Fruit fly (Drosophila melanogaster): ENCODE results near the gene CG13010.

Gene CG13010

dm6 chrX:16637594-16638485, 40.9 kb downstream of the CG13010 start, which contains the start of gene RpS19a (continued):
- TF ChIP-seq oc (tag; optimal IDR thresholded peaks at IDR 0.05) = no peak
- peak; percentile 91 for TF ChIP-seq CG13123 (GFP tag; optimal IDR thresholded peaks at IDR 0.05)
- TF ChIP-seq CG3995 (GFP tag; optimal IDR thresholded peaks at IDR 0.05) = peak; percentile 25
- peak; percentile 54 for TF ChIP-seq Fer2 (tag; optimal IDR thresholded peaks at IDR 0.05)
- peak; percentile 85 for TF ChIP-seq Asciz (GFP tag; optimal IDR thresholded peaks at IDR 0.05)
- TF ChIP-seq CG7745 (tag; optimal IDR thresholded peaks at IDR 0.05) = peak; percentile 55
- peak; percentile 68 for TF ChIP-seq CG11247 (GFP tag; IDR thresholded peaks at IDR 0.05)
- TF ChIP-seq CG4730 (GFP tag; IDR thresholded peaks at IDR 0.05) = peak; percentile 60
- peak; percentile 32 for TF ChIP-seq CG4617 (GFP tag; optimal IDR thresholded peaks at IDR 0.05; ENCODE audit: borderline replicate concordance)
- TF ChIP-seq ERR (GFP tag; optimal IDR thresholded peaks at IDR 0.05) = no peak
- peak; percentile 59 for TF ChIP-seq CG6689 (GFP tag; IDR thresholded peaks at IDR 0.05)
- TF ChIP-seq mld (GFP tag; IDR thresholded peaks at IDR 0.05; ENCODE audit: partially characterized antibody) = 0 out of 3 replicates have a peak, but pooled peaks have one; percentile 4
- TF ChIP-seq Camta (GFP tag; optimal IDR thresholded peaks at IDR 0.05) = peak; percentile 41
- TF ChIP-seq eyg (GFP tag; optimal IDR thresholded peaks at IDR 0.05) = peak; percentile 46
- peak; percentile 67; the same call in 2 of the 3 replicates for TF ChIP-seq H15 (GFP tag; IDR thresholded peaks at IDR 0.05)
- no peak for TF ChIP-seq CG15696 (tag; optimal IDR thresholded peaks at IDR 0.05)
- TF ChIP-seq MTF-1 (GFP tag; optimal IDR thresholded peaks at IDR 0.05; ENCODE audit: borderline replicate concordance) = peak; percentile 95
- TF ChIP-seq Bdp1 (GFP tag; optimal IDR thresholded peaks at IDR 0.05) = peak; percentile 54
- peak; percentile 77 for TF ChIP-seq ara (GFP tag; IDR thresholded peaks at IDR 0.05)
- no peak for TF ChIP-seq CG13287 (GFP tag; IDR thresholded peaks at IDR 0.05; ENCODE audit: partially characterized antibody)
- TF ChIP-seq ab (GFP tag; optimal IDR thresholded peaks at IDR 0.05) = no peak
- no peak for TF ChIP-seq CG2120 (GFP tag; optimal IDR thresholded peaks at IDR 0.05)
- peak; percentile 48 for TF ChIP-seq NK7.1 (GFP tag; optimal IDR thresholded peaks at IDR 0.05)
- TF ChIP-seq Bgb (GFP tag; IDR thresholded peaks at IDR 0.05; ENCODE audit: partially characterized antibody) = peak; percentile 12
- TF ChIP-seq CG2678 (tag; optimal IDR thresholded peaks at IDR 0.05) = peak; percentile 70
- peak; percentile 48 for TF ChIP-seq Usf (GFP tag; optimal IDR thresholded peaks at IDR 0.05)
- TF ChIP-seq Dad (GFP tag; optimal IDR thresholded peaks at IDR 0.05) = peak; percentile 35
- peak; percentile 12 for TF ChIP-seq CG10654 (GFP tag; optimal IDR thresholded peaks at IDR 0.05)
- TF ChIP-seq her (GFP tag; optimal IDR thresholded peaks at IDR 0.05) = peak; percentile 13
- TF ChIP-seq CG11085 (GFP tag; IDR thresholded peaks at IDR 0.05) = peak; percentile 76
- peak; percentile 75 for TF ChIP-seq Awh (GFP tag; IDR thresholded peaks at IDR 0.05)
- TF ChIP-seq CG6654 (GFP tag; optimal IDR thresholded peaks at IDR 0.05) = peak; percentile 55
- TF ChIP-seq NfI (GFP tag; optimal IDR thresholded peaks at IDR 0.05) = peak; percentile 92
- TF ChIP-seq CG32767 (GFP tag; IDR thresholded peaks at IDR 0.05) = no peak
- TF ChIP-seq CG2889 (GFP tag; IDR thresholded peaks at IDR 0.05) = 0 out of 3 replicates have a peak, but pooled peaks have one; percentile 43
- TF ChIP-seq tin (GFP tag; optimal IDR thresholded peaks at IDR 0.05) = peak; percentile 40
- peak; percentile 78 for TF ChIP-seq CG10209 (GFP tag; optimal IDR thresholded peaks at IDR 0.05)
- TF ChIP-seq az2 (GFP tag; optimal IDR thresholded peaks at IDR 0.05) = peak; percentile 35
- TF ChIP-seq CG7556 (GFP tag; optimal IDR thresholded peaks at IDR 0.05) = peak; percentile 72
- peak; percentile 14 for TF ChIP-seq tio (GFP tag; optimal IDR thresholded peaks at IDR 0.05)
- TF ChIP-seq CG32532 (GFP tag; IDR thresholded peaks at IDR 0.05) = peak; percentile 84
- TF ChIP-seq Six4 (GFP tag; optimal IDR thresholded peaks at IDR 0.05) = no peak
- 0 out of 2 replicates have a peak, but pooled peaks have one; percentile 18 for TF ChIP-seq gt (GFP tag; IDR thresholded peaks at IDR 0.05)
- no peak; the same call in none of the 2 replicates for TF ChIP-seq Drgx (GFP tag; IDR thresholded peaks at IDR 0.05)
- no peak for TF ChIP-seq TFAM (GFP tag; optimal IDR thresholded peaks at IDR 0.05)
- peak; percentile 75 for TF ChIP-seq ac (GFP tag; optimal IDR thresholded peaks at IDR 0.05)
- peak; percentile 62 for TF ChIP-seq Oli (tag; optimal IDR thresholded peaks at IDR 0.05)
- TF ChIP-seq CG34376 (GFP tag; optimal IDR thresholded peaks at IDR 0.05) = peak; percentile 96
- TF ChIP-seq rib (GFP tag; IDR thresholded peaks at IDR 0.05) = peak; percentile 56

Measured in whole organism, embryonic.